Fruit fly (Drosophila melanogaster) whole organism, prepupa: Measurements from ENCODE around the gene CG42494.

Experiments
- CG10669 ChIP-seq: fragments of 200-800 bp; sonication (Bioruptor generic); optimal IDR thresholded peaks from 3 replicates; lab custom pipeline; 2018; ENCODE audit warnings: missing biosample characterization, mild to moderate bottlenecking, missing genetic modification characterization, moderate library complexity
- CG11294 ChIP-seq: fragments of 200-800 bp; sonication (Bioruptor generic); IDR thresholded peaks from 2 replicates; pipeline ENCODE4 v1.3.6; 2022; ENCODE audit warnings: missing biosample characterization, missing genetic modification characterization
- CG15336 ChIP-seq: fragments of 200-800 bp; sonication (Bioruptor generic); IDR thresholded peaks from 2 replicates; pipeline ENCODE4 v1.3.6; 2022; ENCODE audit warnings: missing biosample characterization, missing genetic modification characterization
- CG1621 ChIP-seq: fragments of 200-800 bp; sonication (Bioruptor generic); optimal IDR thresholded peaks from 3 replicates; lab custom pipeline; 2018; ENCODE audit warnings: missing biosample characterization, mild to moderate bottlenecking, missing genetic modification characterization
- CG16779 ChIP-seq: fragments of 200-800 bp; sonication (Bioruptor generic); optimal IDR thresholded peaks from 3 replicates; lab custom pipeline; 2017; ENCODE audit warnings: missing biosample characterization, mild to moderate bottlenecking, missing genetic modification characterization
- CG31627 ChIP-seq: fragments of 200-800 bp; sonication (Bioruptor generic); optimal IDR thresholded peaks from 3 replicates; lab custom pipeline; 2016; ENCODE audit warnings: missing biosample characterization, missing genetic modification characterization
- CG32006 ChIP-seq: fragments of 200-800 bp; sonication (Bioruptor generic); optimal IDR thresholded peaks from 3 replicates; lab custom pipeline; 2017; ENCODE audit warnings: missing biosample characterization, mild to moderate bottlenecking, missing genetic modification characterization
- CG4318 ChIP-seq: fragments of 200-800 bp; sonication (Bioruptor generic); optimal IDR thresholded peaks from 3 replicates; lab custom pipeline; 2017; ENCODE audit warnings: missing biosample characterization, mild to moderate bottlenecking, missing genetic modification characterization
- CG6276 ChIP-seq: fragments of 200-800 bp; sonication (Bioruptor generic); optimal IDR thresholded peaks from 2 replicates; lab custom pipeline; 2017; ENCODE audit warnings: missing biosample characterization, mild to moderate bottlenecking, missing genetic modification characterization
- CG6792 ChIP-seq: fragments of 200-800 bp; sonication (Bioruptor generic); optimal IDR thresholded peaks from 3 replicates; lab custom pipeline; 2016; ENCODE audit warnings: missing biosample characterization, missing genetic modification characterization
- CG6808 ChIP-seq: fragments of 200-800 bp; sonication (Bioruptor generic); optimal IDR thresholded peaks from 3 replicates; lab custom pipeline; 2017; ENCODE audit warnings: missing biosample characterization, missing genetic modification characterization, mild to moderate bottlenecking, moderate library complexity, missing genetic modification reagents
- CG6854 ChIP-seq: fragments of 200-800 bp; sonication (Bioruptor generic); optimal IDR thresholded peaks from 2 replicates; lab custom pipeline; 2017; ENCODE audit warnings: missing biosample characterization, mild to moderate bottlenecking, missing genetic modification characterization
- CG7368 ChIP-seq: fragments of 200-800 bp; sonication (Bioruptor generic); optimal IDR thresholded peaks from 3 replicates; lab custom pipeline; 2016; ENCODE audit warnings: missing biosample characterization, missing genetic modification characterization
- CG8319 ChIP-seq: fragments of 200-800 bp; sonication (Bioruptor generic); optimal IDR thresholded peaks from 3 replicates; lab custom pipeline; 2016; ENCODE audit warnings: missing biosample characterization, missing genetic modification characterization
- CG9139 ChIP-seq: fragments of 200-800 bp; sonication (Bioruptor generic); optimal IDR thresholded peaks from 3 replicates; lab custom pipeline; 2017; ENCODE audit warnings: missing biosample characterization, mild to moderate bottlenecking, missing genetic modification characterization
- Eip78C ChIP-seq: fragments of 200-800 bp; sonication (Bioruptor generic); peaks from one replicate; lab custom pipeline; 2016; ENCODE audit warnings: missing biosample characterization, missing genetic modification characterization
- Eip93F ChIP-seq: fragments of 200-800 bp; sonication (Bioruptor generic); optimal IDR thresholded peaks from 2 replicates; lab custom pipeline; 2016; ENCODE audit warnings: missing biosample characterization, mild to moderate bottlenecking, missing genetic modification characterization
- Ets21C ChIP-seq: fragments of 200-800 bp; sonication (Bioruptor generic); optimal IDR thresholded peaks from 3 replicates; lab custom pipeline; 2016; ENCODE audit warnings: missing biosample characterization, missing genetic modification characterization
- Ets96B ChIP-seq: fragments of 200-800 bp; optimal IDR thresholded peaks from 2 replicates; lab custom pipeline; 2019; ENCODE audit warnings: missing biosample characterization, mild to moderate bottlenecking, missing genetic modification characterization, moderate library complexity
- Hr38 ChIP-seq: sonication (Bioruptor generic); optimal IDR thresholded peaks from 2 replicates; lab custom pipeline; 2016; ENCODE audit warnings: missing biosample characterization, missing genetic modification characterization
- Hr4 ChIP-seq: fragments of 200-800 bp; sonication (Bioruptor generic); optimal IDR thresholded peaks from 3 replicates; lab custom pipeline; 2016; ENCODE audit warnings: missing biosample characterization, missing genetic modification characterization
- Met ChIP-seq: fragments of 200-800 bp; sonication (Bioruptor generic); optimal IDR thresholded peaks from 3 replicates; lab custom pipeline; 2016; ENCODE audit warnings: missing biosample characterization, missing genetic modification characterization
- OdsH ChIP-seq: fragments of 200-800 bp; sonication (Bioruptor generic); optimal IDR thresholded peaks from 3 replicates; lab custom pipeline; 2016; ENCODE audit warnings: missing biosample characterization, missing genetic modification characterization
- Smox ChIP-seq: fragments of 200-800 bp; sonication (Bioruptor generic); optimal IDR thresholded peaks from 3 replicates; lab custom pipeline; 2016; ENCODE audit warnings: missing biosample characterization, missing genetic modification characterization
- Sox102F ChIP-seq: fragments of 200-800 bp; sonication (Bioruptor generic); optimal IDR thresholded peaks from 2 replicates; lab custom pipeline; 2016; ENCODE audit warnings: missing biosample characterization, mild to moderate bottlenecking, missing genetic modification characterization
- Sox14 ChIP-seq: fragments of 200-800 bp; sonication (Bioruptor generic); optimal IDR thresholded peaks from 3 replicates; lab custom pipeline; 2016; ENCODE audit warnings: missing biosample characterization, missing genetic modification characterization
- Sox15 ChIP-seq: fragments of 200-800 bp; sonication (Bioruptor generic); optimal IDR thresholded peaks from 3 replicates; lab custom pipeline; 2016; ENCODE audit warnings: missing biosample characterization, missing genetic modification characterization
- achi ChIP-seq: fragments of 200-800 bp; sonication (Bioruptor generic); optimal IDR thresholded peaks from 3 replicates; lab custom pipeline; 2016; ENCODE audit warnings: missing biosample characterization, missing genetic modification characterization
- cyc ChIP-seq: fragments of 200-800 bp; sonication (Bioruptor generic); optimal IDR thresholded peaks from 3 replicates; lab custom pipeline; 2016; ENCODE audit warnings: missing biosample characterization, missing genetic modification characterization
- dac ChIP-seq: fragments of 200-800 bp; sonication (Bioruptor generic); optimal IDR thresholded peaks from 2 replicates; lab custom pipeline; 2017; ENCODE audit warnings: missing biosample characterization, mild to moderate bottlenecking, missing genetic modification characterization
- dsx ChIP-seq: fragments of 200-800 bp; optimal IDR thresholded peaks from 3 replicates; lab custom pipeline; 2019; ENCODE audit warnings: missing biosample characterization, mild to moderate bottlenecking, missing genetic modification characterization, moderate library complexity; ENCODE audit not compliant: poor library complexity, severe bottlenecking
- fd85E ChIP-seq: fragments of 200-800 bp; sonication (Bioruptor generic); optimal IDR thresholded peaks from 3 replicates; lab custom pipeline; 2016; ENCODE audit warnings: missing biosample characterization, missing genetic modification characterization
- fkh ChIP-seq: fragments of 200-800 bp; sonication (Bioruptor generic); optimal IDR thresholded peaks from 3 replicates; lab custom pipeline; 2017; ENCODE audit warnings: missing biosample characterization, mild to moderate bottlenecking, missing genetic modification characterization, moderate library complexity
- net ChIP-seq: fragments of 200-800 bp; sonication (Bioruptor generic); optimal IDR thresholded peaks from 3 replicates; lab custom pipeline; 2016; ENCODE audit warnings: missing biosample characterization, missing genetic modification characterization
- pdm3 ChIP-seq: fragments of 200-800 bp; sonication (Bioruptor generic); optimal IDR thresholded peaks from 3 replicates; lab custom pipeline; 2016; ENCODE audit warnings: missing biosample characterization, missing genetic modification characterization
- salr ChIP-seq, 2 experiments: fragments of 200-800 bp; sonication (Bioruptor generic); optimal IDR thresholded peaks; 3 replicates each; lab custom pipeline; 2016 to 2018; ENCODE audit warnings: missing biosample characterization in 2 of 2, missing genetic modification characterization in 2 of 2, mild to moderate bottlenecking in 1 of 2
- spab ChIP-seq: fragments of 200-800 bp; sonication (Bioruptor generic); optimal IDR thresholded peaks from 2 replicates; lab custom pipeline; 2017; ENCODE audit warnings: missing biosample characterization, mild to moderate bottlenecking, missing genetic modification characterization, missing genetic modification reagents
- ss ChIP-seq, 2 experiments: fragments of 200-800 bp; sonication (Bioruptor generic); optimal IDR thresholded peaks; 2 replicates in 1 of 2; 3 replicates in 1 of 2; lab custom pipeline; 2017 to 2018; ENCODE audit warnings: mild to moderate bottlenecking in 2 of 2, missing biosample characterization in 2 of 2, missing genetic modification characterization in 2 of 2, moderate library complexity in 1 of 2
- svp ChIP-seq: fragments of 200-800 bp; sonication (Bioruptor generic); peaks from one replicate; lab custom pipeline; 2016; ENCODE audit warnings: missing biosample characterization, missing genetic modification characterization
- topi ChIP-seq: fragments of 200-800 bp; sonication (Bioruptor generic); optimal IDR thresholded peaks from 3 replicates; lab custom pipeline; 2016; ENCODE audit warnings: missing biosample characterization, missing genetic modification characterization

Gene CG42494

DNA sequence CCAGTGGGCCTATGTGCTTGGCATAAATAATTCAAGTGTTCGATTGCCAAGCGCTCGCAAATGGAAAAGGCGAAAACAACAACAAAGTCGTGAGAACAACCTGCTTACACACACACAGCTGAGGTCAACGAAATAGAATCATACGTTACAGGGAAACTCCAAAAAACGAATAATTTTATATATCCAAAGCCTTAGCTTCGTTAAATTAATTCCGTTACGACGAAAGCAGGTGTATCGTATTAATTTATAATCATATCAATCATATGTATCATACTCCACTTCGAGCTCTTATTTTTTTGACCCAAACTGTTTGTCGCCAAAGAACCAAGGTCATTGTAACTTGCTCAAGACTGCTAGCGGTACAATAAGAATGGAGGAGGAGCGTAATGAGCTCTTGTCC lies 4.7 kb upstream of the CG42494 start (continued):
- TF ChIP-seq fkh (GFP tag; lab: Kevin White, UChicago) (no peak), dsx (GFP tag; lab: Kevin White, UChicago) (peak; percentile 94), CG11294 (GFP tag; lab: Robert Waterston, UW) (peak; percentile 78), Sox102F (no peak), Hr4 (peak; percentile 75), ss (GFP tag; optimal IDR thresholded peaks at IDR 0.05; lab: Kevin White, UChicago) (peak in 1 of 2 experiments; percentile 89), Smox (no peak)

DNA sequence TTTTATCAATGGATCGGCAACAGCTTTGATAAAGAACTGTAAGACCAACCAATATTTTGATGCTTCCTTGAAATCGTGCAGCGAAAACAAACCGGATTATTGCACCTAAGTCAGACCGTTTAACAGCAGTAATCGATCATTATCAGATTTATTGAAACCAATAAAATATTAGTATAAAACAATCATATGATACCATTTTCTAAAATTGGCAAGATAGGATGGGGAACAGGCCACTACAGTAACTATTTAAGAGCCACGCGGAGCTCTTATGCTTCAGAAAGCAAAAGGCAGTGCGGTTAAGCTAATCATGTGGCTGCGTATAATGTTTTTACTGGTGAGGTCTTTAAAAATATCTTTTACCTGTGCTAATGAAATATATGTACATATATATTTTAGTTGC lies 2.2 kb downstream of the CG42494 start, which contains the start of gene CG32284:
Gene CG32284, plus strand, starts transcription at position 301 of the 400 bp plus-strand sequence.
- TF ChIP-seq OdsH, result no peak

DNA sequence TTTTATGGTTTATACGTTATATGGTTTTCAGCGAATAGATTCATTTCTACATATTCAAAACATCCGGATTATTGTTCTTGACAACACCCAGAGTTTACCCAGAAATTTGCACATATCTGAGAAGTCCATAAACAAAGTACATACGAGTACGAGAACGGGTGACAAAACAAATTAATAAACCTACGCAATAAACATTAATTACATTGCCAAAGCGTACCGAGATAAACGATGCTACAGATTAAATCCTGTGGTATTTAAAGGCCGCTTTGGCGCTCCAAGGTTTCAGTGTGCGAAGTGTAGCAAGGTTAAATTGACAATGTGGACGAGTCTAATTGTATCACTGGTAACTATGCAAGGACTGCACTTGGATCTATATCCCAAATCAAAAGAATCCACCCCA lies 3.1 kb downstream of the CG42494 start, which contains the start of gene CG14957:
Gene CG14957, plus strand, starts transcription at position 301 of the 400 bp plus-strand sequence.
- no peak for TF ChIP-seq CG8319 (GFP tag; lab: Kevin White, UChicago)
- no peak for TF ChIP-seq CG32006
- TF ChIP-seq CG31627 (GFP tag; lab: Kevin White, UChicago), result no peak
- peak; percentile 0 for TF ChIP-seq CG6854 (GFP tag; lab: Kevin White, UChicago)
- no peak for TF ChIP-seq Sox14 (GFP tag; lab: Kevin White, UChicago)

DNA sequence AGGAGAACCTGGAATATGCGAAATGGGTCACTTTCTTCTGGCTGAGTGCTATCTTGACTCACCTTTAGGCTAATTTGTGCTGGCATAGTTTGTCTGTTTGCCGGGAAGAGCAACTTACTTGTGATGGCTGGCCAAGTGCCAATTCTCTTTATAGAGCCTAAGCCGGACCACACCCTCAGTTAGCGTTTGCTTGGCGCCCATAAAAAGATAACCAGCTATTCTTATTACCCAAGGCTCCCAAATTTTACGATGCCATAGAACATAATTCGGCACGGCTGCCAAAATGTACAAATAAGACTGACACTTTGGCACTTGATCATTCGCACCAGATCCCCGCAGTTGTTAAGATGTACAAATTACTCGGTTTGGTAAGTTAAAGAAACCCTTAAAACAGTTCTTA lies 5.4 kb downstream of the CG42494 start, which contains the start of the genes CG42525 and CG14958:
Gene CG42525, minus strand, starts transcription at position 101 of the 400 bp plus-strand sequence.
Gene CG14958, plus strand, starts transcription at position 332 of the 400 bp plus-strand sequence.
- TF ChIP-seq Eip78C (GFP tag; lab: Kevin White, UChicago), result no peak
- TF ChIP-seq Sox102F, result no peak
- no peak for TF ChIP-seq CG6854 (GFP tag; lab: Kevin White, UChicago)
- TF ChIP-seq Eip93F, result no peak
- TF ChIP-seq CG15336 (GFP tag; lab: Robert Waterston, UW), result no peak
- TF ChIP-seq OdsH, result no peak
- TF ChIP-seq Ets96B, result no peak
- no peak for TF ChIP-seq fd85E
- TF ChIP-seq CG16779, result no peak
- TF ChIP-seq Sox14 (GFP tag; lab: Kevin White, UChicago), result no peak
- no peak for TF ChIP-seq CG9139
- TF ChIP-seq topi (GFP tag; lab: Kevin White, UChicago), result no peak
- TF ChIP-seq CG6276 (GFP tag; lab: Kevin White, UChicago), result no peak
- TF ChIP-seq dac (GFP tag; lab: Kevin White, UChicago), result no peak
- no peak for TF ChIP-seq net (GFP tag; lab: Kevin White, UChicago)
- no peak for TF ChIP-seq Hr38 (GFP tag; lab: Kevin White, UChicago)
- TF ChIP-seq Smox, result no peak

DNA sequence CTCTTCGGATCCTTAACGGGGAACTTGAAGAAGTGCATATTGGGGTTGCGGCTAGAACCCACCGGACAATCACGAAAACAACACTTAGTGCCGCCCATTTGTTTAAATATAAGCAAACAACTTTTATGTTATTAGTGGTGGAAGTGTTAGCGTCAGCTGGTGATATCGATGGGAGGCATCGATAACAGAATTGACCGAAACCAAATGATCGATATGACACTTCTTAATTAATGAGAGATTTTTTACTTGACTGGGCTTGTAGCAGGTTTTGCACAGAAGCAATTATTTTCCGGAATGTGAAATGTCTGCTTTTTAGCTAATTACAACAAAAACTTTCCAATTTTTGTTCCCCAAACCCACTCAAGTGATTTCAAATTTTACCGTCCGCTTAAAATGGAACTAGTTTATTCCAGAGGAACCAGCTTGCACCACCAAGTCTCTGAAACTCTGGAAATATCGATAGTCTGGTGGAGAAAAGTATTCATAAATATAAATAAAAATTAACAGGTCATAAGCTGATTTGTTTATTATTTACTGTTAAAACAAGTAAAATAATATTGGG lies 8.2 kb downstream of the CG42494 start, which contains the start of gene CG14965:
Gene CG14965, minus strand, starts transcription at position 159 of the 562 bp plus-strand sequence.
- TF ChIP-seq fkh (GFP tag; lab: Kevin White, UChicago), result peak; percentile 85
- no peak for TF ChIP-seq Met (GFP tag; lab: Kevin White, UChicago)
- no peak for TF ChIP-seq cyc (GFP tag; lab: Kevin White, UChicago)

DNA sequence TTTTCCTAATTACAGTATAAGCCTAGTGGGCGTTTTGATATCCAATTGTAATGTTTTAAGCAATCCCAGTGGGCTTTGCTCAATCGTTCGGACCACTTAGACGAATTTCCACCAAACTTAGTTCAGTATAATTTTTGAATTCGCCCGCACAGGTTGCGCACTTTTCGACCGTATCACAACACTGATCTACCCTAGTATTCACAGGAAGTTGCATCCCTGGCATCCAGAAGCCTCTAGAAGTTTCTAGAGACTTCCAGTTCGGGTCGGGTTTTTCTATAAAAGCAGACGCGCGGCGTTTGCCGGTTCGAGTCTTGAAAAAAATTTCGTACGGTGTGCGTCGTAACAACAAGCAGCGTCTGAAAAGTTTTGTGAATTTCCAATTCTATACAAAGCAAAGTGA lies 8.7 kb downstream of the CG42494 start, which contains the start of gene Hsp83:
Gene Hsp83, plus strand, starts transcription at position 58 of the 400 bp plus-strand sequence.
- peak; percentile 34 for TF ChIP-seq CG4318 (GFP tag; lab: Kevin White, UChicago)
- peak; percentile 98 for TF ChIP-seq CG9139
- peak; percentile 53; the same call in 1 of the 2 replicates for TF ChIP-seq CG11294 (GFP tag; lab: Robert Waterston, UW)
- peak; percentile 94 for TF ChIP-seq Met (GFP tag; lab: Kevin White, UChicago)
- peak; percentile 79 for TF ChIP-seq spab
- no peak for TF ChIP-seq svp
- peak; percentile 93 for TF ChIP-seq CG6808 (GFP tag; lab: Kevin White, UChicago)
- peak; percentile 90 for TF ChIP-seq CG6792 (GFP tag; lab: Kevin White, UChicago)
- peak; percentile 96 for TF ChIP-seq CG7368 (GFP tag; lab: Kevin White, UChicago)
- TF ChIP-seq Eip78C (GFP tag; lab: Kevin White, UChicago), result peak; percentile 99
- peak; percentile 76 for TF ChIP-seq Ets21C (GFP tag; lab: Kevin White, UChicago)
- peak; percentile 3 to 90 for TF ChIP-seq salr (GFP tag; optimal IDR thresholded peaks at IDR 0.05; lab: Kevin White, UChicago)
- peak; percentile 89 for TF ChIP-seq CG1621 (tag; lab: Kevin White, UChicago)
- TF ChIP-seq cyc (GFP tag; lab: Kevin White, UChicago), result peak; percentile 90
- peak; percentile 88 for TF ChIP-seq Smox
- peak; percentile 88 for TF ChIP-seq achi (GFP tag; lab: Kevin White, UChicago)
- TF ChIP-seq pdm3 (GFP tag; lab: Kevin White, UChicago), result peak; percentile 88
- peak; percentile 18 for TF ChIP-seq Sox15 (GFP tag; lab: Kevin White, UChicago)
- TF ChIP-seq net (GFP tag; lab: Kevin White, UChicago), result peak; percentile 96
- TF ChIP-seq fd85E, result peak; percentile 94
- peak; percentile 68 for TF ChIP-seq dac (GFP tag; lab: Kevin White, UChicago)
- peak; percentile 90 for TF ChIP-seq CG10669 (GFP tag; lab: Kevin White, UChicago)
